Fruit fly (Drosophila melanogaster) S2 (cell line): ENCODE measurements around the gene Eip63E.

Experiments used
- CG8478 ChIP-seq: fragments of >200 bp; optimal IDR thresholded peaks from 2 replicates; lab custom pipeline; 2018
- CTCF ChIP-seq, 2 experiments: fragments of >200 bp; optimal IDR thresholded peaks; 2 replicates each; lab custom pipeline; 2018

DNA sequence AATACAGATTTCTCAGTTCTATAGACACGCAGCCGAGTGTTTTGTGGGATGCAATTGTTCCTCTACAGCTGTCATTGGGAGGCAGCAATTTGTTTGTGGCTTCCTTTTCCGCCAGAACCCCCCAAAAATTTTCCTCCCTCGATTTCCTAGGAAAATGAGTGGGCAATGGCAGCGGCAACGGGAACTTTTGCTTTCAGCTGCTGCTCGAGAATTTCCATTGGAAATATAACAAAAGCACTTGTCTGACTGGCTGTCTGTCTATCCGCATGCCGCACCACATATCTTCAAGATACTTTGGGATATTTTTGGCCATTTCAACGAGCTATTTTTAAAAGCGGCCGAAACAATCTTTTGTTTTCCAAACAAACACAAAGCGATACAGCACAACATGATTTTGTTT is 8.2 kb downstream of the Eip63E start:
- TF ChIP-seq CTCF (optimal IDR thresholded peaks at IDR 0.05; lab: Kevin White, UChicago) (no peak), CG8478 (no peak)
